Worm (Caenorhabditis elegans) whole organism, L1 larva: ENCODE results near the gene ttr-1.

Experiments used
- F16B12.6 ChIP-seq: fragments of 150-350 bp; optimal IDR thresholded peaks from 2 replicates; lab custom pipeline; 2014; ENCODE audit warnings: missing biosample characterization, missing genetic modification characterization
- Y116A8C.19 ChIP-seq: sonication (generic microtip); optimal IDR thresholded peaks from 2 replicates; lab custom pipeline; 2016; ENCODE audit warnings: missing compliant biosample characterization, missing genetic modification characterization, borderline replicate concordance
- aly-2 ChIP-seq: fragments of 150-350 bp; optimal IDR thresholded peaks from 2 replicates; lab custom pipeline; 2014; ENCODE audit warnings: missing biosample characterization, missing genetic modification characterization
- blmp-1 ChIP-seq: fragments of 150-350 bp; optimal IDR thresholded peaks from 2 replicates; lab custom pipeline; 2014; ENCODE audit warnings: missing biosample characterization, missing genetic modification characterization
- ceh-63 ChIP-seq: fragments of 200-800 bp; sonication (Bioruptor generic); optimal IDR thresholded peaks from 2 replicates; lab custom pipeline; 2018; ENCODE audit warnings: mild to moderate bottlenecking, missing genetic modification characterization, missing compliant biosample characterization
- ceh-88 ChIP-seq: fragments of 200-800 bp; sonication (Bioruptor generic); IDR thresholded peaks from 2 replicates; pipeline ENCODE4 v1.3.6; 2022; ENCODE audit warnings: missing genetic modification characterization, missing compliant biosample characterization
- dsc-1 ChIP-seq: sonication (generic microtip); optimal IDR thresholded peaks from 2 replicates; lab custom pipeline; 2016; ENCODE audit warnings: mild to moderate bottlenecking, missing genetic modification characterization, missing compliant biosample characterization
- efl-1 ChIP-seq, 4 experiments: fragments of 150-350 bp; optimal IDR thresholded peaks in 3 of 4; peaks in 1 of 4; 1 replicate in 1 of 4; 2 replicates in 3 of 4; lab custom pipeline; 2014; ENCODE audit warnings: missing biosample characterization in 2 of 4, missing genetic modification characterization in 2 of 4, missing genetic modification reagents in 2 of 4
- efl-3 ChIP-seq: fragments of 200-800 bp; sonication (Bioruptor generic); optimal IDR thresholded peaks from 2 replicates; lab custom pipeline; 2018; ENCODE audit warnings: mild to moderate bottlenecking, missing genetic modification characterization, missing compliant biosample characterization
- egl-27 ChIP-seq, 2 experiments: fragments of 150-350 bp in 1 of 2; sonication (generic microtip); optimal IDR thresholded peaks; 3 replicates each; lab custom pipeline; 2017 to 2018; ENCODE audit warnings: missing biosample characterization in 2 of 2, missing genetic modification characterization in 2 of 2, missing genetic modification reagents in 2 of 2
- elt-2 ChIP-seq: sonication (generic microtip); optimal IDR thresholded peaks from 2 replicates; lab custom pipeline; 2016; ENCODE audit warnings: missing genetic modification characterization, mild to moderate bottlenecking, inconsistent platforms, missing compliant biosample characterization, missing genetic modification reagents
- elt-3 ChIP-seq, 6 experiments: fragments of 150-350 bp in 1 of 6; sonication (generic microtip); optimal IDR thresholded peaks; 2 replicates each; lab custom pipeline; 2017 to 2018; ENCODE audit warnings: missing biosample characterization in 6 of 6, missing genetic modification characterization in 6 of 6, inconsistent platforms in 1 of 6
- ets-5 ChIP-seq: fragments of 200-800 bp; sonication (Bioruptor generic); IDR thresholded peaks from 2 replicates; pipeline ENCODE4 v1.3.6; 2022; ENCODE audit warnings: missing genetic modification characterization, missing compliant biosample characterization
- fkh-10 ChIP-seq: sonication (generic microtip); optimal IDR thresholded peaks from 2 replicates; lab custom pipeline; 2017; ENCODE audit warnings: missing biosample characterization, missing genetic modification reagents, missing genetic modification characterization
- fkh-4 ChIP-seq: sonication (generic microtip); optimal IDR thresholded peaks from 2 replicates; lab custom pipeline; 2016; ENCODE audit warnings: missing compliant biosample characterization, missing genetic modification characterization, borderline replicate concordance
- grh-1 ChIP-seq: fragments of 200-800 bp; sonication (Bioruptor generic); IDR thresholded peaks from 2 replicates; pipeline ENCODE4 v1.3.6; 2022; ENCODE audit warnings: missing genetic modification reagents, missing genetic modification characterization, missing compliant biosample characterization
- irx-1 ChIP-seq: sonication (generic microtip); optimal IDR thresholded peaks from 2 replicates; lab custom pipeline; 2016; ENCODE audit warnings: missing genetic modification characterization, missing compliant biosample characterization
- jun-1 ChIP-seq: fragments of 150-350 bp; optimal IDR thresholded peaks from 2 replicates; lab custom pipeline; 2014; ENCODE audit warnings: missing biosample characterization, missing genetic modification reagents, missing genetic modification characterization
- lin-14 ChIP-seq: fragments of 200-800 bp; sonication (Bioruptor generic); optimal IDR thresholded peaks from 2 replicates; lab custom pipeline; 2018; ENCODE audit warnings: mild to moderate bottlenecking, missing genetic modification characterization, moderate library complexity, missing compliant biosample characterization
- lin-15B ChIP-seq: fragments of 150-350 bp; sonication (generic microtip); optimal IDR thresholded peaks from 3 replicates; lab custom pipeline; 2014; ENCODE audit warnings: missing biosample characterization, missing genetic modification characterization
- lin-35 ChIP-seq, 2 experiments: fragments of 150-350 bp; optimal IDR thresholded peaks; 2 replicates each; lab custom pipeline; 2014; ENCODE audit warnings: missing biosample characterization in 2 of 2, missing genetic modification characterization in 2 of 2, missing genetic modification reagents in 2 of 2
- lir-3 ChIP-seq: sonication (generic microtip); optimal IDR thresholded peaks from 2 replicates; lab custom pipeline; 2016; ENCODE audit warnings: mild to moderate bottlenecking, missing genetic modification characterization, moderate library complexity, missing compliant biosample characterization; ENCODE audit not compliant: poor library complexity
- lsy-2 ChIP-seq, 2 experiments: fragments of 150-350 bp; optimal IDR thresholded peaks; 2 replicates each; lab custom pipeline; 2014; ENCODE audit warnings: missing biosample characterization in 2 of 2, missing genetic modification characterization in 2 of 2
- mab-9 ChIP-seq: fragments of 200-800 bp; sonication (Bioruptor generic); IDR thresholded peaks from 2 replicates; pipeline ENCODE4 v1.3.6; 2022; ENCODE audit warnings: missing genetic modification reagents, missing genetic modification characterization, missing compliant biosample characterization
- mep-1 ChIP-seq: fragments of 150-350 bp; optimal IDR thresholded peaks from 2 replicates; lab custom pipeline; 2014; ENCODE audit warnings: missing biosample characterization, missing genetic modification characterization
- nhr-11 ChIP-seq: fragments of 150-350 bp; optimal IDR thresholded peaks from 2 replicates; lab custom pipeline; 2014; ENCODE audit warnings: missing biosample characterization, missing genetic modification characterization
- nhr-19 ChIP-seq: fragments of 200-800 bp; sonication (Bioruptor generic); conservative IDR thresholded peaks from 2 replicates; pipeline ENCODE4 v1.3.6; 2022; ENCODE audit warnings: missing genetic modification characterization, missing compliant biosample characterization
- nhr-20 ChIP-seq: sonication (generic microtip); optimal IDR thresholded peaks from 2 replicates; lab custom pipeline; 2016; ENCODE audit warnings: mild to moderate bottlenecking, missing genetic modification characterization, missing compliant biosample characterization
- nhr-237 ChIP-seq: fragments of 150-350 bp; optimal IDR thresholded peaks from 2 replicates; lab custom pipeline; 2014; ENCODE audit warnings: missing biosample characterization, missing genetic modification characterization
- nhr-71 ChIP-seq: sonication (generic microtip); optimal IDR thresholded peaks from 2 replicates; lab custom pipeline; 2016; ENCODE audit warnings: mild to moderate bottlenecking, missing genetic modification characterization, moderate library complexity, missing compliant biosample characterization
- nhr-77 ChIP-seq: fragments of 150-350 bp; optimal IDR thresholded peaks from 2 replicates; lab custom pipeline; 2014; ENCODE audit warnings: missing biosample characterization, missing genetic modification characterization
- nhr-84 ChIP-seq: sonication (generic microtip); optimal IDR thresholded peaks from 2 replicates; lab custom pipeline; 2017; ENCODE audit warnings: missing biosample characterization, missing genetic modification characterization
- nhr-90 ChIP-seq: sonication (generic microtip); optimal IDR thresholded peaks from 2 replicates; lab custom pipeline; 2016; ENCODE audit warnings: mild to moderate bottlenecking, missing genetic modification characterization, missing compliant biosample characterization; ENCODE audit not compliant: poor library complexity
- pag-3 ChIP-seq: sonication (generic microtip); optimal IDR thresholded peaks from 2 replicates; lab custom pipeline; 2017; ENCODE audit warnings: missing genetic modification characterization, mild to moderate bottlenecking, missing compliant biosample characterization, antibody characterized with exemption, borderline replicate concordance; ENCODE audit not compliant: insufficient read depth
- pqm-1 ChIP-seq: sonication (generic microtip); optimal IDR thresholded peaks from 3 replicates; lab custom pipeline; 2017; ENCODE audit warnings: missing biosample characterization, missing genetic modification characterization
- rnt-1 ChIP-seq: sonication (generic microtip); optimal IDR thresholded peaks from 2 replicates; lab custom pipeline; 2016; ENCODE audit warnings: mild to moderate bottlenecking, missing genetic modification characterization, moderate library complexity, missing compliant biosample characterization
- skn-1 ChIP-seq: fragments of 150-350 bp; optimal IDR thresholded peaks from 2 replicates; lab custom pipeline; 2014; ENCODE audit warnings: missing biosample characterization, missing genetic modification characterization
- snu-23 ChIP-seq: sonication (generic microtip); optimal IDR thresholded peaks from 2 replicates; lab custom pipeline; 2016; ENCODE audit warnings: missing genetic modification characterization, missing compliant biosample characterization
- sox-4 ChIP-seq: sonication (generic microtip); optimal IDR thresholded peaks from 2 replicates; lab custom pipeline; 2016; ENCODE audit warnings: missing genetic modification characterization, missing compliant biosample characterization
- sup-37 ChIP-seq: fragments of 200-800 bp; sonication (Bioruptor generic); optimal IDR thresholded peaks from 2 replicates; lab custom pipeline; 2018; ENCODE audit warnings: mild to moderate bottlenecking, missing genetic modification characterization, missing compliant biosample characterization
- tbx-2 ChIP-seq: sonication (generic microtip); optimal IDR thresholded peaks from 2 replicates; lab custom pipeline; 2016; ENCODE audit warnings: missing genetic modification characterization, missing compliant biosample characterization
- tlp-1 ChIP-seq: fragments of 150-350 bp; optimal IDR thresholded peaks from 2 replicates; lab custom pipeline; 2014; ENCODE audit warnings: missing biosample characterization, missing genetic modification characterization
- unc-130 ChIP-seq: fragments of 150-350 bp; optimal IDR thresholded peaks from 2 replicates; lab custom pipeline; 2017; ENCODE audit warnings: missing biosample characterization, missing genetic modification characterization, inconsistent platforms
- unc-30 ChIP-seq: sonication (generic microtip); optimal IDR thresholded peaks from 2 replicates; lab custom pipeline; 2017; ENCODE audit warnings: missing biosample characterization, missing genetic modification characterization
- unc-62 ChIP-seq: fragments of 150-350 bp; optimal IDR thresholded peaks from 2 replicates; lab custom pipeline; 2014; ENCODE audit warnings: missing biosample characterization, missing genetic modification reagents, missing genetic modification characterization
- xbp-1 ChIP-seq: sonication (generic microtip); optimal IDR thresholded peaks from 2 replicates; lab custom pipeline; 2016; ENCODE audit warnings: missing genetic modification characterization, missing compliant biosample characterization
- zag-1 ChIP-seq: fragments of 150-350 bp; optimal IDR thresholded peaks from 2 replicates; lab custom pipeline; 2014; ENCODE audit warnings: missing biosample characterization, missing genetic modification characterization
- zip-4 ChIP-seq: fragments of 200-800 bp; sonication (Bioruptor generic); optimal IDR thresholded peaks from 2 replicates; lab custom pipeline; 2018; ENCODE audit warnings: mild to moderate bottlenecking, missing genetic modification characterization, moderate library complexity, missing compliant biosample characterization
- ztf-4 ChIP-seq: fragments of 150-350 bp; optimal IDR thresholded peaks from 2 replicates; lab custom pipeline; 2014; ENCODE audit warnings: missing biosample characterization, missing genetic modification characterization

The ttr-1 gene

DNA sequence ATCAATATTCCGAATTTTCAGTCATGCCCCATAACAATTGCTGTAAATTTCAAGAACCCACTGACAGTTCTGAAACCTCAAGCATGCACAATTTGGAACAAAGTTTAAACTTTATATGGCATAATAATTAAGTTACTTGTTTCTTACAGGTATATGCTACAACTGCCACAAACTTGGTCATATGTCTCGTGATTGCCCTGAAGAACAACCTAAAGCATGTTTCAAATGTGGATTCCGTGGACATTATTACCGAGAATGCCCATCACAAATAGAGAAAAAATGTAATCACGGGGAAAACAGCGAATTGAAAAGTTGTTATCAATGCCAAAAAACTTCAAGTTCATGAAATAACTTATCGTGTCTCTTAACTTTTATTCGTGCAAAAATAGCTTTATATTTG is 15.9 kb upstream of the ttr-1 start:
- peak; percentile 11 for TF ChIP-seq unc-130
- no peak for TF ChIP-seq tbx-2
- no peak for TF ChIP-seq nhr-77
- no peak for TF ChIP-seq lin-15B (tag; lab: Kevin White, UChicago)
- no peak for TF ChIP-seq lir-3 (tag; lab: Kevin White, UChicago)
- TF ChIP-seq zag-1: no peak
- no peak for TF ChIP-seq fkh-4
- TF ChIP-seq Y116A8C.19 (tag; lab: Kevin White, UChicago): no peak
- TF ChIP-seq snu-23: no peak
- no peak for TF ChIP-seq fkh-10 (GFP tag; lab: Kevin White, UChicago)
- peak; percentile 16 for TF ChIP-seq blmp-1 (tag; lab: Kevin White, UChicago)
- TF ChIP-seq ceh-63 (GFP tag; lab: Kevin White, UChicago): no peak
- no peak for TF ChIP-seq lin-14 (GFP tag; lab: Kevin White, UChicago)
- no peak for TF ChIP-seq rnt-1 (tag; lab: Kevin White, UChicago)
- TF ChIP-seq mep-1: no peak
- no peak for TF ChIP-seq unc-30 (tag; lab: Kevin White, UChicago)
- TF ChIP-seq nhr-237: no peak
- TF ChIP-seq elt-3 (tag; optimal IDR thresholded peaks at IDR 0.05; lab: Kevin White, UChicago): peak in 1 of 6 experiments; percentile 25
- no peak for TF ChIP-seq pag-3 (tag; lab: Kevin White, UChicago)
- no peak for TF ChIP-seq irx-1 (tag; lab: Kevin White, UChicago)
- TF ChIP-seq aly-2 (tag; lab: Kevin White, UChicago): no peak
- TF ChIP-seq dsc-1 (tag; lab: Kevin White, UChicago): no peak
- TF ChIP-seq nhr-11 (tag; lab: Kevin White, UChicago): no peak
- no peak for TF ChIP-seq xbp-1
- no peak for TF ChIP-seq F16B12.6 (tag; lab: Kevin White, UChicago)
- peak in 1 of 2 experiments; percentile 54 for TF ChIP-seq lin-35 (GFP tag; optimal IDR thresholded peaks at IDR 0.05; lab: Kevin White, UChicago)
- TF ChIP-seq unc-62 (GFP tag; lab: Kevin White, UChicago): no peak
- TF ChIP-seq efl-1 (optimal IDR thresholded peaks at IDR 0.05; lab: Kevin White, UChicago): no peak
- TF ChIP-seq efl-1 (GFP tag; optimal IDR thresholded peaks at IDR 0.05 in 1 of 2; lab: Kevin White, UChicago): peak in 1 of 2 experiments; percentile 44
- no peak for TF ChIP-seq egl-27 (tag; optimal IDR thresholded peaks at IDR 0.05; lab: Kevin White, UChicago)
- TF ChIP-seq efl-3 (GFP tag; lab: Kevin White, UChicago): no peak
- TF ChIP-seq tlp-1 (tag; lab: Kevin White, UChicago): no peak
- no peak for TF ChIP-seq sup-37 (GFP tag; lab: Kevin White, UChicago)
- no peak for TF ChIP-seq nhr-84 (tag; lab: Kevin White, UChicago)
- TF ChIP-seq mab-9 (GFP tag; lab: Robert Waterston, UW): no peak
- TF ChIP-seq ztf-4 (tag; lab: Kevin White, UChicago): no peak
- TF ChIP-seq elt-2: peak; percentile 22
- no peak for TF ChIP-seq lsy-2 (tag; optimal IDR thresholded peaks at IDR 0.05; lab: Kevin White, UChicago)

DNA sequence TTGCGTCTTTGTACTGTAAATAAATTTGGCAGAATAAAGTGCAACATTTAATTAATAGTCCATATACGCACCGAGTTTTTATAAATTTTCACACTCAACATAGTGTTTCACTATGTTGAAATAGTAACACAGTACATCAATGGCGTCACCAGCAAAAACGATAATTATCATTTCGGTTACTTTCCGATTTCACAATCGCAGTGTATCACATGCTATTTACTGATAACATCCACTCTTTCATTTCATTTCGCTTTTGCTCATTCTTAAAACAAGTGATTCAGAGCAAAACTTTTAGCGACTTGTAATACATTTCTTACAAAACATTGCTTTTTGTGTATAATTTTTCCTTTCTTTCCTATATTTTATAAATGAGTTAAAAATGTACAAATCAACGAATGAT is 15.2 kb upstream of the ttr-1 start, which contains the start of gene cbp-3:
Gene cbp-3, plus strand, starts transcription at position 272 of the 400 bp plus-strand sequence.
- TF ChIP-seq lin-15B (tag; lab: Kevin White, UChicago) (no peak), nhr-90 (tag; lab: Kevin White, UChicago) (no peak), nhr-20 (tag; lab: Kevin White, UChicago) (no peak), jun-1 (tag; lab: Kevin White, UChicago) (no peak), sox-4 (tag; lab: Kevin White, UChicago) (no peak), lin-35 (GFP tag; optimal IDR thresholded peaks at IDR 0.05; lab: Kevin White, UChicago) (peak in 1 of 2 experiments; percentile 41), tlp-1 (tag; lab: Kevin White, UChicago) (no peak), pqm-1 (tag; lab: Kevin White, UChicago) (peak; percentile 75), nhr-84 (tag; lab: Kevin White, UChicago) (no peak), elt-2 (peak; percentile 28), unc-30 (tag; lab: Kevin White, UChicago) (no peak), ets-5 (GFP tag; lab: Robert Waterston, UW) (no peak), irx-1 (tag; lab: Kevin White, UChicago) (no peak), grh-1 (GFP tag; lab: Robert Waterston, UW) (no peak), zip-4 (GFP tag; lab: Kevin White, UChicago) (no peak), nhr-71 (no peak), nhr-19 (no peak), rnt-1 (tag; lab: Kevin White, UChicago) (no peak), skn-1 (tag; lab: Kevin White, UChicago) (no peak), lin-14 (GFP tag; lab: Kevin White, UChicago) (no peak), ceh-88 (GFP tag; lab: Robert Waterston, UW) (no peak)
